Worm (Caenorhabditis elegans) whole organism, L2 larva: ENCODE measurements around the gene ark-1.
"Not testable (repeated sequence)": the region's sequence is repeated elsewhere in the genome, so short reads cannot be mapped to it uniquely, and the experiment has no call there.

ENCODE experiments used
- C34F6.9 ChIP-seq: fragments of 150-350 bp; optimal IDR thresholded peaks from 2 replicates; lab custom pipeline; 2014; ENCODE audit warnings: missing biosample characterization, missing genetic modification characterization
- F13H6.1 ChIP-seq: sonication (generic microtip); optimal IDR thresholded peaks from 2 replicates; lab custom pipeline; 2016; ENCODE audit warnings: missing genetic modification characterization, missing compliant biosample characterization
- Y55F3AM.14 ChIP-seq: fragments of 200-800 bp; sonication (Bioruptor generic); optimal IDR thresholded peaks from 2 replicates; lab custom pipeline; 2018; ENCODE audit warnings: mild to moderate bottlenecking, missing genetic modification characterization, missing compliant biosample characterization
- alr-1 ChIP-seq: fragments of 150-350 bp; optimal IDR thresholded peaks from 2 replicates; lab custom pipeline; 2014; ENCODE audit warnings: missing biosample characterization, missing genetic modification characterization
- aly-2 ChIP-seq: fragments of 150-350 bp; optimal IDR thresholded peaks from 2 replicates; lab custom pipeline; 2014; ENCODE audit warnings: missing biosample characterization, missing genetic modification characterization
- blmp-1 ChIP-seq: sonication (generic microtip); optimal IDR thresholded peaks from 2 replicates; lab custom pipeline; 2017; ENCODE audit warnings: missing genetic modification characterization, mild to moderate bottlenecking, missing compliant biosample characterization, antibody characterized with exemption, moderate library complexity; ENCODE audit not compliant: insufficient read depth
- ceh-82 ChIP-seq: fragments of 150-350 bp; optimal IDR thresholded peaks from 2 replicates; lab custom pipeline; 2014; ENCODE audit warnings: missing biosample characterization, missing genetic modification characterization
- crh-2 ChIP-seq: sonication (generic microtip); optimal IDR thresholded peaks from 2 replicates; lab custom pipeline; 2017; ENCODE audit warnings: missing biosample characterization, missing genetic modification characterization
- elt-3 ChIP-seq: sonication (generic microtip); optimal IDR thresholded peaks from 2 replicates; lab custom pipeline; 2017; ENCODE audit warnings: missing biosample characterization, missing genetic modification characterization
- fos-1 ChIP-seq: fragments of 150-350 bp; optimal IDR thresholded peaks from 2 replicates; lab custom pipeline; 2014; ENCODE audit warnings: missing biosample characterization, missing genetic modification characterization
- gmeb-1 ChIP-seq: fragments of 150-350 bp; optimal IDR thresholded peaks from 2 replicates; lab custom pipeline; 2014; ENCODE audit warnings: missing biosample characterization, missing genetic modification characterization
- lin-11 ChIP-seq: fragments of 150-350 bp; sonication (generic microtip); optimal IDR thresholded peaks from 2 replicates; lab custom pipeline; 2014; ENCODE audit warnings: missing biosample characterization, missing genetic modification characterization, inconsistent platforms, mixed read lengths
- lin-13 ChIP-seq: fragments of 150-350 bp; optimal IDR thresholded peaks from 2 replicates; lab custom pipeline; 2014; ENCODE audit warnings: missing biosample characterization, missing genetic modification reagents, missing genetic modification characterization
- lin-39 ChIP-seq: fragments of 150-350 bp; optimal IDR thresholded peaks from 2 replicates; lab custom pipeline; 2014; ENCODE audit warnings: missing biosample characterization, missing genetic modification reagents, missing genetic modification characterization
- lsy-2 ChIP-seq, 2 experiments: fragments of 150-350 bp in 1 of 2; sonication (generic microtip) in 1 of 2; optimal IDR thresholded peaks; 2 replicates each; lab custom pipeline; 2014 to 2017; ENCODE audit warnings: missing biosample characterization in 2 of 2, missing genetic modification characterization in 2 of 2
- mab-5 ChIP-seq: fragments of 150-350 bp; optimal IDR thresholded peaks from 2 replicates; lab custom pipeline; 2014; ENCODE audit warnings: missing biosample characterization, missing genetic modification characterization
- mbf-1 ChIP-seq: sonication (generic microtip); optimal IDR thresholded peaks from 2 replicates; lab custom pipeline; 2017; ENCODE audit warnings: missing biosample characterization, missing genetic modification characterization
- nhr-10 ChIP-seq: sonication (generic microtip); optimal IDR thresholded peaks from 2 replicates; lab custom pipeline; 2017; ENCODE audit warnings: missing biosample characterization, missing genetic modification characterization
- nhr-11 ChIP-seq: fragments of 150-350 bp; optimal IDR thresholded peaks from 2 replicates; lab custom pipeline; 2014; ENCODE audit warnings: missing biosample characterization, missing genetic modification characterization
- nhr-12 ChIP-seq: fragments of 150-350 bp; optimal IDR thresholded peaks from 2 replicates; lab custom pipeline; 2014; ENCODE audit warnings: missing biosample characterization, missing genetic modification characterization
- nhr-129 ChIP-seq: fragments of 150-350 bp; optimal IDR thresholded peaks from 2 replicates; lab custom pipeline; 2014; ENCODE audit warnings: missing biosample characterization, missing genetic modification characterization
- nhr-23 ChIP-seq: fragments of 150-350 bp; optimal IDR thresholded peaks from 2 replicates; lab custom pipeline; 2014; ENCODE audit warnings: missing biosample characterization, missing genetic modification reagents, missing genetic modification characterization
- nhr-25 ChIP-seq: fragments of 150-350 bp; sonication (generic microtip); optimal IDR thresholded peaks from 3 replicates; lab custom pipeline; 2014; ENCODE audit warnings: missing biosample characterization, missing genetic modification characterization
- nhr-77 ChIP-seq: fragments of 150-350 bp; optimal IDR thresholded peaks from 2 replicates; lab custom pipeline; 2014; ENCODE audit warnings: missing biosample characterization, missing genetic modification characterization
- peb-1 ChIP-seq: fragments of 150-350 bp; optimal IDR thresholded peaks from 2 replicates; lab custom pipeline; 2014; ENCODE audit warnings: missing biosample characterization, missing genetic modification characterization
- sem-4 ChIP-seq: fragments of 150-350 bp; optimal IDR thresholded peaks from 2 replicates; lab custom pipeline; 2014; ENCODE audit warnings: missing biosample characterization, missing genetic modification reagents, missing genetic modification characterization
- skn-1 ChIP-seq: sonication (generic microtip); optimal IDR thresholded peaks from 2 replicates; lab custom pipeline; 2017; ENCODE audit warnings: missing biosample characterization, missing genetic modification characterization
- sma-3 ChIP-seq: sonication (generic microtip); optimal IDR thresholded peaks from 2 replicates; lab custom pipeline; 2016; ENCODE audit warnings: missing genetic modification reagents, missing genetic modification characterization, missing compliant biosample characterization
- sma-9 ChIP-seq, 2 experiments: fragments of 150-350 bp in 1 of 2; sonication (generic microtip) in 1 of 2; optimal IDR thresholded peaks; 2 replicates each; lab custom pipeline; 2014 to 2016; ENCODE audit warnings: missing genetic modification characterization in 2 of 2, mild to moderate bottlenecking in 1 of 2, missing biosample characterization in 1 of 2, missing compliant biosample characterization in 1 of 2, missing genetic modification reagents in 1 of 2, moderate library complexity in 1 of 2
- unc-39 ChIP-seq: fragments of 150-350 bp; optimal IDR thresholded peaks from 2 replicates; lab custom pipeline; 2014; ENCODE audit warnings: missing biosample characterization, missing genetic modification characterization
- unc-55 ChIP-seq: fragments of 150-350 bp; sonication (generic microtip); optimal IDR thresholded peaks from 3 replicates; lab custom pipeline; 2014; ENCODE audit warnings: missing biosample characterization, missing genetic modification reagents, missing genetic modification characterization
- unc-62 ChIP-seq: fragments of 150-350 bp; optimal IDR thresholded peaks from 2 replicates; lab custom pipeline; 2014; ENCODE audit warnings: missing biosample characterization, missing genetic modification reagents, missing genetic modification characterization
- zag-1 ChIP-seq: fragments of 150-350 bp; optimal IDR thresholded peaks from 2 replicates; lab custom pipeline; 2014; ENCODE audit warnings: missing biosample characterization, missing genetic modification characterization
- ztf-1 ChIP-seq: fragments of 200-800 bp; sonication (Bioruptor generic); conservative IDR thresholded peaks from 2 replicates; pipeline ENCODE4 v1.3.6; 2022; ENCODE audit warnings: missing genetic modification characterization, missing compliant biosample characterization
- ztf-4 ChIP-seq: fragments of 150-350 bp; optimal IDR thresholded peaks from 2 replicates; lab custom pipeline; 2014; ENCODE audit warnings: missing biosample characterization, missing genetic modification characterization

Gene ark-1

ce11 chrIV:12640137-12640536 is 9.3 kb upstream of the ark-1 start, which contains the start of gene vha-7:
vha-7 (plus strand) TSS chrIV:12640462.
- TF ChIP-seq nhr-23 (no peak), nhr-11 (no peak), nhr-12 (no peak), elt-3 (tag; lab: Kevin White, UChicago) (no peak), zag-1 (tag; lab: Kevin White, UChicago) (no peak), C34F6.9 (tag; lab: Kevin White, UChicago) (no peak), ceh-82 (no peak), unc-55 (GFP tag; lab: Kevin White, UChicago) (no peak), fos-1 (tag; lab: Kevin White, UChicago) (no peak), Y55F3AM.14 (no peak), lin-11 (tag; lab: Kevin White, UChicago) (no peak), F13H6.1 (tag; lab: Kevin White, UChicago) (no peak), lsy-2 (tag; optimal IDR thresholded peaks at IDR 0.05; lab: Kevin White, UChicago) (no peak), ztf-4 (tag; lab: Kevin White, UChicago) (no peak), crh-2 (tag; lab: Kevin White, UChicago) (no peak), nhr-10 (no peak), alr-1 (no peak), skn-1 (tag; lab: Kevin White, UChicago) (no peak), unc-62 (GFP tag; lab: Kevin White, UChicago) (no peak), aly-2 (tag; lab: Kevin White, UChicago) (no peak)
- TF ChIP-seq, all 48 proteins: peak for 0

- TF ChIP-seq lin-13; ztf-1 (GFP tag; lab: Robert Waterston, UW); C34F6.9 (tag; lab: Kevin White, UChicago): not testable (repeated sequence)
Observed at ce11 chrIV:12639311-12639710, 8.5 kb upstream of the ark-1 start, which contains the start of gene C26H9A.3. C26H9A.3 (minus strand) TSS chrIV:12639411.

- TF ChIP-seq nhr-129 (tag; lab: Kevin White, UChicago) (peak; percentile 62), unc-39 (tag; lab: Kevin White, UChicago) (no peak), sma-9 (GFP tag; optimal IDR thresholded peaks at IDR 0.05; lab: Kevin White, UChicago) (peak; percentile 52), sma-9 (tag; optimal IDR thresholded peaks at IDR 0.05; lab: Kevin White, UChicago) (no peak), F13H6.1 (tag; lab: Kevin White, UChicago) (peak; percentile 88), C34F6.9 (tag; lab: Kevin White, UChicago) (peak; percentile 52), ztf-4 (tag; lab: Kevin White, UChicago) (no peak), fos-1 (tag; lab: Kevin White, UChicago) (no peak), mbf-1 (no peak), ceh-82 (no peak), gmeb-1 (tag; lab: Kevin White, UChicago) (no peak), aly-2 (tag; lab: Kevin White, UChicago) (no peak), peb-1 (no peak), nhr-25 (no peak), lsy-2 (tag; optimal IDR thresholded peaks at IDR 0.05; lab: Kevin White, UChicago) (peak in 1 of 2 experiments; percentile 42), mab-5 (tag; lab: Kevin White, UChicago) (peak; percentile 66), lin-39 (peak; percentile 44)
- TF ChIP-seq, all 48 proteins: peak for 7
Observed at ce11 chrIV:12637340-12637739, 6.5 kb upstream of the ark-1 start.

ce11 chrIV:12633825-12634224 is 3.0 kb upstream of the ark-1 start:
- peak; percentile 44 for TF ChIP-seq mab-5 (tag; lab: Kevin White, UChicago)
- TF ChIP-seq lin-13, result no peak
- TF ChIP-seq nhr-77, result no peak
- TF ChIP-seq lin-11 (tag; lab: Kevin White, UChicago), result no peak
- TF ChIP-seq lsy-2 (tag; optimal IDR thresholded peaks at IDR 0.05; lab: Kevin White, UChicago), result no peak
- TF ChIP-seq nhr-25, result peak; percentile 48
- no peak for TF ChIP-seq sem-4 (tag; lab: Kevin White, UChicago)
- TF ChIP-seq blmp-1 (tag; lab: Kevin White, UChicago), result peak; percentile 35
- no peak for TF ChIP-seq nhr-129 (tag; lab: Kevin White, UChicago)
- TF ChIP-seq fos-1 (tag; lab: Kevin White, UChicago), result peak; percentile 87
- TF ChIP-seq gmeb-1 (tag; lab: Kevin White, UChicago), result peak; percentile 32
- no peak for TF ChIP-seq unc-39 (tag; lab: Kevin White, UChicago)
- TF ChIP-seq sma-3, result peak; percentile 9
